Worm (Caenorhabditis elegans) whole organism, midembryonic: Measurements from ENCODE around the gene Y42G9A.2.

Experiments used
- T22C8.4 ChIP-seq: fragments of 200-800 bp; sonication (Bioruptor generic); IDR thresholded peaks from 2 replicates; pipeline ENCODE4 v1.3.6; 2022; ENCODE audit warnings: missing genetic modification characterization, missing compliant biosample characterization
- cog-1 ChIP-seq: sonication (generic microtip); optimal IDR thresholded peaks from 2 replicates; lab custom pipeline; 2016; ENCODE audit warnings: missing genetic modification characterization, missing compliant biosample characterization
- flt-1 ChIP-seq: fragments of 200-800 bp; sonication (Bioruptor generic); IDR thresholded peaks from 2 replicates; pipeline ENCODE4 v1.3.6; 2022; ENCODE audit warnings: missing genetic modification characterization, missing compliant biosample characterization
- klf-2 ChIP-seq: fragments of 200-800 bp; sonication (Bioruptor generic); conservative IDR thresholded peaks from 2 replicates; pipeline ENCODE4 v1.3.6; 2022; ENCODE audit warnings: missing genetic modification reagents, missing genetic modification characterization, missing compliant biosample characterization
- med-1 ChIP-seq: sonication (generic microtip); optimal IDR thresholded peaks from 2 replicates; lab custom pipeline; 2017; ENCODE audit warnings: missing genetic modification characterization, mild to moderate bottlenecking, missing compliant biosample characterization, antibody characterized with exemption, missing genetic modification reagents; ENCODE audit not compliant: insufficient read depth
- ref-1 ChIP-seq: fragments of 200-800 bp; sonication (Bioruptor generic); conservative IDR thresholded peaks from 2 replicates; pipeline ENCODE4 v1.3.6; 2022; ENCODE audit warnings: missing genetic modification reagents, missing genetic modification characterization, missing compliant biosample characterization
- tab-1 ChIP-seq: fragments of 200-800 bp; sonication (Bioruptor generic); IDR thresholded peaks from 2 replicates; pipeline ENCODE4 v1.3.6; 2022; ENCODE audit warnings: missing genetic modification characterization, missing compliant biosample characterization
- ztf-23 ChIP-seq: fragments of 200-800 bp; sonication (Bioruptor generic); IDR thresholded peaks from 2 replicates; pipeline ENCODE4 v1.3.6; 2022; ENCODE audit warnings: missing genetic modification reagents, missing genetic modification characterization, missing compliant biosample characterization
- ztf-29 ChIP-seq: fragments of 200-800 bp; sonication (Bioruptor generic); IDR thresholded peaks from 2 replicates; pipeline ENCODE4 v1.3.6; 2022; ENCODE audit warnings: missing genetic modification reagents, missing genetic modification characterization, missing compliant biosample characterization

ce11 chrIII:6135211-6135610 is 12.8 kb upstream of the Y42G9A.2 start:
- TF ChIP-seq ztf-23 (GFP tag; lab: Robert Waterston, UW) (no peak), med-1 (no peak), klf-2 (no peak), cog-1 (tag; lab: Kevin White, UChicago) (no peak), flt-1 (GFP tag; lab: Robert Waterston, UW) (no peak), ztf-29 (GFP tag; lab: Robert Waterston, UW) (no peak), ref-1 (no peak), T22C8.4 (no peak), tab-1 (GFP tag; lab: Robert Waterston, UW) (no peak)
